Fruit fly (Drosophila melanogaster) whole organism, embryonic: ENCODE results near the gene Srrm234.
A peak's percentile ranks its signal among the peaks of the same experiment; 100 is the strongest.

Source experiments
- Atf6 ChIP-seq: fragments of 200-800 bp; sonication (Bioruptor generic); IDR thresholded peaks from 2 replicates; pipeline ENCODE4 v1.3.6; 2022; ENCODE audit warnings: missing biosample characterization, missing genetic modification characterization
- BtbVII ChIP-seq: fragments of 200-800 bp; sonication (Bioruptor generic); optimal IDR thresholded peaks from 3 replicates; lab custom pipeline; 2017; ENCODE audit warnings: missing biosample characterization, mild to moderate bottlenecking, missing genetic modification characterization
- CG10274 ChIP-seq: fragments of 200-800 bp; sonication (Bioruptor generic); optimal IDR thresholded peaks from 3 replicates; lab custom pipeline; 2017; ENCODE audit warnings: missing biosample characterization, mild to moderate bottlenecking, missing genetic modification characterization
- CG10366 ChIP-seq: fragments of 200-800 bp; sonication (Bioruptor generic); IDR thresholded peaks from 2 replicates; pipeline ENCODE4 v1.3.6; 2022; ENCODE audit warnings: missing biosample characterization, missing genetic modification characterization
- CG11504 ChIP-seq: fragments of 200-800 bp; sonication (Bioruptor generic); optimal IDR thresholded peaks from 3 replicates; lab custom pipeline; 2019; ENCODE audit warnings: missing biosample characterization, mild to moderate bottlenecking, missing genetic modification characterization, moderate library complexity
- CG11560 ChIP-seq: fragments of 200-800 bp; sonication (Bioruptor generic); IDR thresholded peaks from 3 replicates; pipeline ENCODE4 v1.3.6; 2022; ENCODE audit warnings: missing biosample characterization, missing genetic modification characterization
- CG11695 ChIP-seq: fragments of 200-800 bp; sonication (Bioruptor generic); IDR thresholded peaks from 3 replicates; pipeline ENCODE4 v1.3.6; 2022; ENCODE audit warnings: missing biosample characterization, missing genetic modification characterization
- CG12155 ChIP-seq: fragments of 200-800 bp; sonication (Bioruptor generic); optimal IDR thresholded peaks from 3 replicates; lab custom pipeline; 2016; ENCODE audit warnings: missing biosample characterization, missing genetic modification characterization
- CG12219 ChIP-seq: fragments of 200-800 bp; sonication (Bioruptor generic); optimal IDR thresholded peaks from 3 replicates; lab custom pipeline; 2018; ENCODE audit warnings: missing biosample characterization, mild to moderate bottlenecking, missing genetic modification characterization
- CG13296 ChIP-seq: fragments of 200-800 bp; sonication (Bioruptor generic); optimal IDR thresholded peaks from 3 replicates; lab custom pipeline; 2018; ENCODE audit warnings: missing biosample characterization, mild to moderate bottlenecking, missing genetic modification characterization
- CG13775 ChIP-seq: fragments of 200-800 bp; sonication (Bioruptor generic); optimal IDR thresholded peaks from 3 replicates; lab custom pipeline; 2017; ENCODE audit warnings: missing biosample characterization, mild to moderate bottlenecking, missing genetic modification characterization
- CG15514 ChIP-seq: fragments of 200-800 bp; sonication (Bioruptor generic); optimal IDR thresholded peaks from 3 replicates; lab custom pipeline; 2017; ENCODE audit warnings: missing biosample characterization, missing genetic modification characterization, mild to moderate bottlenecking, moderate library complexity, missing genetic modification reagents
- CG17328 ChIP-seq: fragments of 200-800 bp; sonication (Bioruptor generic); IDR thresholded peaks from 2 replicates; pipeline ENCODE4 v1.3.6; 2022; ENCODE audit warnings: missing biosample characterization, missing genetic modification characterization
- CG17385 ChIP-seq: fragments of 200-800 bp; sonication (Bioruptor generic); optimal IDR thresholded peaks from 3 replicates; lab custom pipeline; 2018; ENCODE audit warnings: missing biosample characterization, mild to moderate bottlenecking, missing genetic modification characterization
- CG18599 ChIP-seq: fragments of 200-800 bp; sonication (Bioruptor generic); optimal IDR thresholded peaks from 3 replicates; lab custom pipeline; 2017; ENCODE audit warnings: missing biosample characterization, missing genetic modification characterization, mild to moderate bottlenecking, moderate library complexity, missing genetic modification reagents
- CG30403 ChIP-seq: fragments of 200-800 bp; sonication (Bioruptor generic); optimal IDR thresholded peaks from 3 replicates; lab custom pipeline; 2016; ENCODE audit warnings: missing biosample characterization, missing genetic modification characterization
- CG32532 ChIP-seq: fragments of 200-800 bp; sonication (Bioruptor generic); IDR thresholded peaks from 2 replicates; pipeline ENCODE4 v1.3.6; 2022; ENCODE audit warnings: missing biosample characterization, missing genetic modification characterization
- CG4328 ChIP-seq: fragments of 200-800 bp; sonication (Bioruptor generic); optimal IDR thresholded peaks from 3 replicates; lab custom pipeline; 2017; ENCODE audit warnings: missing biosample characterization, missing genetic modification reagents, missing genetic modification characterization
- CG4424 ChIP-seq: fragments of 200-800 bp; sonication (Bioruptor generic); optimal IDR thresholded peaks from 3 replicates; lab custom pipeline; 2016; ENCODE audit warnings: missing biosample characterization, missing genetic modification characterization
- CG6689 ChIP-seq: fragments of 200-800 bp; sonication (Bioruptor generic); IDR thresholded peaks from 2 replicates; pipeline ENCODE4 v1.3.6; 2022; ENCODE audit warnings: missing biosample characterization, missing genetic modification characterization
- CG7786 ChIP-seq: fragments of 200-800 bp; sonication (Bioruptor generic); optimal IDR thresholded peaks from 2 replicates; lab custom pipeline; 2016; ENCODE audit warnings: missing biosample characterization, missing genetic modification characterization
- CG7839 ChIP-seq: fragments of 200-800 bp; sonication (Bioruptor generic); optimal IDR thresholded peaks from 3 replicates; lab custom pipeline; 2018; ENCODE audit warnings: missing biosample characterization, mild to moderate bottlenecking, missing genetic modification characterization, moderate library complexity
- D19B ChIP-seq: fragments of 200-800 bp; sonication (Bioruptor generic); optimal IDR thresholded peaks from 2 replicates; lab custom pipeline; 2017; ENCODE audit warnings: missing biosample characterization, mild to moderate bottlenecking, missing genetic modification characterization
- Dp ChIP-seq: fragments of 200-800 bp; sonication (Bioruptor generic); optimal IDR thresholded peaks from 2 replicates; lab custom pipeline; 2018; ENCODE audit warnings: missing biosample characterization, mild to moderate bottlenecking, missing genetic modification characterization, moderate library complexity
- Ets65A ChIP-seq: fragments of 200-800 bp; sonication (Bioruptor generic); peaks from one replicate; lab custom pipeline; 2016; ENCODE audit warnings: missing biosample characterization, missing genetic modification characterization
- H2.0 ChIP-seq: fragments of 200-800 bp; sonication (Bioruptor generic); IDR thresholded peaks from 2 replicates; pipeline ENCODE4 v1.3.6; 2022; ENCODE audit warnings: missing biosample characterization, missing genetic modification characterization
- Hmr ChIP-seq: fragments of 200-800 bp; sonication (Bioruptor generic); optimal IDR thresholded peaks from 3 replicates; lab custom pipeline; 2017; ENCODE audit warnings: mild to moderate bottlenecking, missing biosample characterization, missing genetic modification reagents, missing genetic modification characterization
- Hr39 ChIP-seq: fragments of >200 bp; optimal IDR thresholded peaks from 2 replicates; lab custom pipeline; 2017
- Hr51 ChIP-seq, 2 experiments: fragments of 200-800 bp; sonication (Bioruptor generic); optimal IDR thresholded peaks; 2 replicates in 1 of 2; 3 replicates in 1 of 2; lab custom pipeline; 2016 to 2018; ENCODE audit warnings: missing biosample characterization in 2 of 2, missing genetic modification characterization in 2 of 2, mild to moderate bottlenecking in 1 of 2, moderate library complexity in 1 of 2
- MESR4 ChIP-seq: fragments of 200-800 bp; sonication (Bioruptor generic); optimal IDR thresholded peaks from 2 replicates; lab custom pipeline; 2018; ENCODE audit warnings: missing biosample characterization, mild to moderate bottlenecking, missing genetic modification characterization, moderate library complexity
- Med ChIP-seq: fragments of 200-800 bp; sonication (Bioruptor generic); peaks from one replicate; lab custom pipeline; 2016; ENCODE audit warnings: missing biosample characterization, missing genetic modification characterization, mild to moderate bottlenecking, inconsistent platforms, moderate library complexity
- NfI ChIP-seq: fragments of 200-800 bp; sonication (Bioruptor generic); optimal IDR thresholded peaks from 3 replicates; lab custom pipeline; 2018; ENCODE audit warnings: missing biosample characterization, mild to moderate bottlenecking, missing genetic modification characterization, moderate library complexity
- Oli ChIP-seq: fragments of 200-800 bp; sonication (Bioruptor generic); optimal IDR thresholded peaks from 2 replicates; lab custom pipeline; 2018; ENCODE audit warnings: missing biosample characterization, mild to moderate bottlenecking, missing genetic modification characterization, moderate library complexity
- PHDP ChIP-seq: fragments of 200-800 bp; sonication (Bioruptor generic); optimal IDR thresholded peaks from 3 replicates; lab custom pipeline; 2018; ENCODE audit warnings: missing biosample characterization, mild to moderate bottlenecking, missing genetic modification characterization, moderate library complexity
- Ptx1 ChIP-seq: fragments of 200-800 bp; sonication (Bioruptor generic); IDR thresholded peaks from 2 replicates; pipeline ENCODE4 v1.3.6; 2022; ENCODE audit warnings: missing biosample characterization, missing genetic modification characterization
- ap ChIP-seq: fragments of 200-800 bp; sonication (Bioruptor generic); IDR thresholded peaks from 2 replicates; pipeline ENCODE4 v1.3.6; 2022; ENCODE audit warnings: missing biosample characterization, missing genetic modification characterization
- chif ChIP-seq, 2 experiments: fragments of 200-800 bp; sonication (Bioruptor generic); optimal IDR thresholded peaks; 3 replicates each; lab custom pipeline; 2016; ENCODE audit warnings: missing biosample characterization in 2 of 2, missing genetic modification characterization in 2 of 2
- grau ChIP-seq: fragments of 200-800 bp; optimal IDR thresholded peaks from 3 replicates; lab custom pipeline; 2019; ENCODE audit warnings: missing biosample characterization, mild to moderate bottlenecking, missing genetic modification characterization, moderate library complexity
- grn ChIP-seq: fragments of 200-800 bp; sonication (Bioruptor generic); optimal IDR thresholded peaks from 3 replicates; lab custom pipeline; 2017; ENCODE audit warnings: missing biosample characterization, missing genetic modification characterization
- kah ChIP-seq: fragments of 200-800 bp; sonication (Bioruptor generic); optimal IDR thresholded peaks from 2 replicates; lab custom pipeline; 2018; ENCODE audit warnings: missing biosample characterization, mild to moderate bottlenecking, missing genetic modification characterization
- klu ChIP-seq: fragments of 200-800 bp; sonication (Bioruptor generic); IDR thresholded peaks from 2 replicates; pipeline ENCODE4 v1.3.6; 2022; ENCODE audit warnings: missing biosample characterization, missing genetic modification characterization
- prd ChIP-seq, 3 experiments: fragments of >200 bp in 2 of 3; fragments of 200-800 bp in 1 of 3; sonication (Bioruptor generic) in 1 of 3; optimal IDR thresholded peaks in 2 of 3; IDR thresholded peaks in 1 of 3; 2 replicates in 2 of 3; 3 replicates in 1 of 3; pipeline versions ENCODE4 v1.3.6 to Lab custom; 2017 to 2022; ENCODE audit warnings: missing biosample characterization in 1 of 3, missing genetic modification characterization in 1 of 3
- ranshi ChIP-seq: fragments of 200-800 bp; sonication (Bioruptor generic); IDR thresholded peaks from 2 replicates; pipeline ENCODE4 v1.3.6; 2022; ENCODE audit warnings: missing biosample characterization, missing genetic modification characterization
- row ChIP-seq: fragments of 200-800 bp; sonication (Bioruptor generic); IDR thresholded peaks from 3 replicates; pipeline ENCODE4 v1.3.6; 2022; ENCODE audit warnings: missing biosample characterization, missing genetic modification characterization
- wdn ChIP-seq: fragments of 200-800 bp; sonication (Bioruptor generic); IDR thresholded peaks from 2 replicates; pipeline ENCODE4 v1.3.6; 2022; ENCODE audit warnings: missing biosample characterization, missing genetic modification characterization

Srrm234 gene

dm6 chr3L:1609611-1610010 lies 55.3 kb downstream of the Srrm234 start (continued):
- TF ChIP-seq Hmr (GFP tag; lab: Kevin White, UChicago) (peak; percentile 57), H2.0 (GFP tag; lab: Robert Waterston, UW) (peak; percentile 37; the same call in 1 of the 2 replicates), MESR4 (GFP tag; lab: Kevin White, UChicago) (no peak), chif (GFP tag; optimal IDR thresholded peaks at IDR 0.05; lab: Kevin White, UChicago) (peak in 1 of 2 experiments; percentile 13), CG13296 (GFP tag; lab: Kevin White, UChicago) (peak; percentile 12), grau (tag; lab: Kevin White, UChicago) (peak; percentile 64), CG13775 (GFP tag; lab: Kevin White, UChicago) (peak; percentile 46), CG11504 (tag; lab: Kevin White, UChicago) (peak; percentile 55), Atf6 (GFP tag; lab: Robert Waterston, UW) (peak; percentile 70), grn (no peak), klu (GFP tag; lab: Robert Waterston, UW) (peak; percentile 54), ranshi (GFP tag; lab: Robert Waterston, UW) (peak; percentile 27; the same call in 1 of the 2 replicates), Hr51 (GFP tag; optimal IDR thresholded peaks at IDR 0.05; lab: Kevin White, UChicago) (peak in 1 of 2 experiments; percentile 39), CG32532 (GFP tag; lab: Robert Waterston, UW) (peak; percentile 66; the same call in 1 of the 2 replicates), kah (GFP tag; lab: Kevin White, UChicago) (no peak), CG30403 (GFP tag; lab: Kevin White, UChicago) (peak; percentile 50), CG17385 (GFP tag; lab: Kevin White, UChicago) (peak; percentile 9), ap (GFP tag; lab: Robert Waterston, UW) (no peak), Oli (tag; lab: Kevin White, UChicago) (peak; percentile 41), prd (optimal IDR thresholded peaks at IDR 0.05; lab: Kevin White, UChicago) (no peak), prd (GFP tag; IDR thresholded peaks at IDR 0.05; lab: Robert Waterston, UW) (peak; percentile 44; the same call in 1 of the 3 replicates), CG4328 (GFP tag; lab: Kevin White, UChicago) (no peak), NfI (GFP tag; lab: Kevin White, UChicago) (peak; percentile 21), CG11560 (peak; percentile 24; the same call in 1 of the 3 replicates), Hr39 (no peak), CG6689 (GFP tag; lab: Robert Waterston, UW) (peak; percentile 44; the same call in 1 of the 2 replicates), Dp (GFP tag; lab: Kevin White, UChicago) (no peak), PHDP (tag; lab: Kevin White, UChicago) (peak; percentile 48), CG11695 (GFP tag; lab: Robert Waterston, UW) (peak; percentile 47; the same call in 1 of the 3 replicates), CG10274 (peak; percentile 9), CG18599 (peak; percentile 48), D19B (peak; percentile 34), CG7839 (tag; lab: Kevin White, UChicago) (peak; percentile 76), BtbVII (GFP tag; lab: Kevin White, UChicago) (peak; percentile 52), Med (GFP tag; lab: Kevin White, UChicago) (peak; percentile 88), CG12219 (GFP tag; lab: Kevin White, UChicago) (no peak), Ptx1 (GFP tag; lab: Robert Waterston, UW) (peak; percentile 57), CG17328 (0 out of 2 replicates have a peak, but pooled peaks have one; percentile 20), CG15514 (GFP tag; lab: Kevin White, UChicago) (peak; percentile 17), CG7786 (GFP tag; lab: Kevin White, UChicago) (peak; percentile 29), CG10366 (GFP tag; lab: Robert Waterston, UW) (peak; percentile 19; the same call in 1 of the 2 replicates), Ets65A (peak; percentile 94), wdn (GFP tag; lab: Robert Waterston, UW) (0 out of 2 replicates have a peak, but pooled peaks have one; percentile 36), CG12155 (GFP tag; lab: Kevin White, UChicago) (peak; percentile 40), row (GFP tag; lab: Robert Waterston, UW) (peak; percentile 54), CG4424 (GFP tag; lab: Kevin White, UChicago) (peak; percentile 12)
